Worm (Caenorhabditis elegans) whole organism, late embryonic: ENCODE results near the gene ugt-39.

Experiments
- C08G9.2 ChIP-seq: sonication (generic microtip); optimal IDR thresholded peaks from 2 replicates; lab custom pipeline; 2016; ENCODE audit warnings: mild to moderate bottlenecking, missing genetic modification characterization, moderate library complexity, missing compliant biosample characterization
- C38D4.7 ChIP-seq: fragments of 200-800 bp; sonication (Bioruptor generic); optimal IDR thresholded peaks from 2 replicates; lab custom pipeline; 2018; ENCODE audit warnings: mild to moderate bottlenecking, missing genetic modification characterization, moderate library complexity, missing compliant biosample characterization
- F13H6.1 ChIP-seq: sonication (generic microtip); optimal IDR thresholded peaks from 2 replicates; lab custom pipeline; 2016; ENCODE audit warnings: missing genetic modification characterization, missing compliant biosample characterization
- K02D7.2 ChIP-seq: sonication (generic microtip); optimal IDR thresholded peaks from 2 replicates; lab custom pipeline; 2017; ENCODE audit warnings: mild to moderate bottlenecking, missing genetic modification characterization, missing compliant biosample characterization
- T23F11.4 ChIP-seq: fragments of 200-800 bp; sonication (Bioruptor generic); optimal IDR thresholded peaks from 2 replicates; lab custom pipeline; 2018; ENCODE audit warnings: mild to moderate bottlenecking, missing genetic modification characterization, missing compliant biosample characterization
- Y22D7AL.16 ChIP-seq: sonication (generic microtip); optimal IDR thresholded peaks from 2 replicates; lab custom pipeline; 2016; ENCODE audit warnings: missing genetic modification characterization, missing compliant biosample characterization
- ahr-1 ChIP-seq: sonication (generic microtip); optimal IDR thresholded peaks from 2 replicates; lab custom pipeline; 2016; ENCODE audit warnings: missing genetic modification characterization, missing compliant biosample characterization
- ama-1 ChIP-seq: fragments of 150-350 bp; optimal IDR thresholded peaks from 2 replicates; lab custom pipeline; 2014
- ceh-14 ChIP-seq: sonication (generic microtip); optimal IDR thresholded peaks from 2 replicates; lab custom pipeline; 2016; ENCODE audit warnings: missing genotype, missing genetic modification characterization, missing compliant biosample characterization
- ceh-19 ChIP-seq: fragments of 200-800 bp; sonication (Bioruptor generic); optimal IDR thresholded peaks from 2 replicates; lab custom pipeline; 2018; ENCODE audit warnings: mild to moderate bottlenecking, missing genetic modification characterization, missing compliant biosample characterization
- ceh-22 ChIP-seq: sonication (generic microtip); optimal IDR thresholded peaks from 2 replicates; lab custom pipeline; 2017; ENCODE audit warnings: missing biosample characterization, missing genetic modification characterization
- ceh-34 ChIP-seq: sonication (generic microtip); optimal IDR thresholded peaks from 2 replicates; lab custom pipeline; 2016; ENCODE audit warnings: mild to moderate bottlenecking, missing genetic modification characterization, missing compliant biosample characterization
- ceh-45 ChIP-seq: fragments of 200-800 bp; sonication (Bioruptor generic); IDR thresholded peaks from 2 replicates; pipeline ENCODE4 v1.3.6; 2022; ENCODE audit warnings: missing genetic modification reagents, missing genetic modification characterization, missing compliant biosample characterization
- ceh-9 ChIP-seq: sonication (generic microtip); optimal IDR thresholded peaks from 2 replicates; lab custom pipeline; 2016; ENCODE audit warnings: mild to moderate bottlenecking, missing genetic modification characterization, inconsistent platforms, missing compliant biosample characterization
- che-1 ChIP-seq: sonication (generic microtip); optimal IDR thresholded peaks from 2 replicates; lab custom pipeline; 2016; ENCODE audit warnings: mild to moderate bottlenecking, missing genetic modification characterization, missing compliant biosample characterization
- dve-1 ChIP-seq: sonication (generic microtip); optimal IDR thresholded peaks from 2 replicates; lab custom pipeline; 2017; ENCODE audit warnings: antibody characterized with exemption, mild to moderate bottlenecking, missing genetic modification characterization, missing compliant biosample characterization
- ets-4 ChIP-seq: sonication (generic microtip); optimal IDR thresholded peaks from 2 replicates; lab custom pipeline; 2016; ENCODE audit warnings: missing genetic modification characterization, missing compliant biosample characterization
- eyg-1 ChIP-seq: sonication (generic microtip); optimal IDR thresholded peaks from 2 replicates; lab custom pipeline; 2016; ENCODE audit warnings: missing genotype, missing genetic modification characterization, missing compliant biosample characterization
- fax-1 ChIP-seq: sonication (generic microtip); optimal IDR thresholded peaks from 2 replicates; lab custom pipeline; 2016; ENCODE audit warnings: missing genotype, missing genetic modification characterization, missing compliant biosample characterization
- fkh-6 ChIP-seq: sonication (generic microtip); optimal IDR thresholded peaks from 2 replicates; lab custom pipeline; 2016; ENCODE audit warnings: missing genetic modification characterization, missing compliant biosample characterization
- hlh-13 ChIP-seq: fragments of 200-800 bp; sonication (Bioruptor generic); optimal IDR thresholded peaks from 2 replicates; lab custom pipeline; 2018; ENCODE audit warnings: mild to moderate bottlenecking, missing genetic modification characterization, missing compliant biosample characterization
- hlh-6 ChIP-seq: sonication (generic microtip); optimal IDR thresholded peaks from 2 replicates; lab custom pipeline; 2016; ENCODE audit warnings: missing genotype, missing genetic modification characterization, missing compliant biosample characterization
- lin-11 ChIP-seq: fragments of 200-800 bp; sonication (Bioruptor generic); optimal IDR thresholded peaks from 2 replicates; lab custom pipeline; 2018; ENCODE audit warnings: mild to moderate bottlenecking, missing genetic modification characterization, missing compliant biosample characterization
- madf-2 ChIP-seq: sonication (generic microtip); optimal IDR thresholded peaks from 2 replicates; lab custom pipeline; 2017; ENCODE audit warnings: missing genetic modification characterization, missing compliant biosample characterization
- nfya-1 ChIP-seq: sonication (generic microtip); optimal IDR thresholded peaks from 2 replicates; lab custom pipeline; 2017; ENCODE audit warnings: missing genetic modification characterization, mild to moderate bottlenecking, missing compliant biosample characterization, antibody characterized with exemption, moderate library complexity
- odd-2 ChIP-seq: sonication (generic microtip); optimal IDR thresholded peaks from 2 replicates; lab custom pipeline; 2017; ENCODE audit warnings: antibody characterized with exemption, mild to moderate bottlenecking, missing genetic modification characterization, missing compliant biosample characterization
- pag-3 ChIP-seq: sonication (generic microtip); optimal IDR thresholded peaks from 2 replicates; lab custom pipeline; 2016; ENCODE audit warnings: missing compliant biosample characterization, missing genetic modification characterization, borderline replicate concordance
- pax-1 ChIP-seq: fragments of 150-350 bp; optimal IDR thresholded peaks from 2 replicates; lab custom pipeline; 2014; ENCODE audit warnings: missing biosample characterization, missing genetic modification characterization
- pha-4 ChIP-seq: fragments of 150-350 bp; optimal IDR thresholded peaks from 2 replicates; lab custom pipeline; 2018; ENCODE audit warnings: missing biosample characterization, missing genetic modification reagents, missing genetic modification characterization
- ref-2 ChIP-seq: sonication (generic microtip); optimal IDR thresholded peaks from 2 replicates; lab custom pipeline; 2016; ENCODE audit warnings: missing genetic modification characterization, missing compliant biosample characterization
- sdc-2 ChIP-seq: sonication (generic microtip); optimal IDR thresholded peaks from 2 replicates; lab custom pipeline; 2016; ENCODE audit warnings: missing genotype, missing genetic modification characterization, missing compliant biosample characterization
- tbx-2 ChIP-seq: sonication (generic microtip); optimal IDR thresholded peaks from 2 replicates; lab custom pipeline; 2016; ENCODE audit warnings: missing genetic modification characterization, missing compliant biosample characterization
- ttx-3 ChIP-seq: sonication (generic microtip); optimal IDR thresholded peaks from 2 replicates; lab custom pipeline; 2016; ENCODE audit warnings: missing genetic modification reagents, missing genetic modification characterization, missing compliant biosample characterization
- zip-5 ChIP-seq: sonication (generic microtip); optimal IDR thresholded peaks from 2 replicates; lab custom pipeline; 2016; ENCODE audit warnings: missing genetic modification characterization, missing compliant biosample characterization

The ugt-39 gene

DNA sequence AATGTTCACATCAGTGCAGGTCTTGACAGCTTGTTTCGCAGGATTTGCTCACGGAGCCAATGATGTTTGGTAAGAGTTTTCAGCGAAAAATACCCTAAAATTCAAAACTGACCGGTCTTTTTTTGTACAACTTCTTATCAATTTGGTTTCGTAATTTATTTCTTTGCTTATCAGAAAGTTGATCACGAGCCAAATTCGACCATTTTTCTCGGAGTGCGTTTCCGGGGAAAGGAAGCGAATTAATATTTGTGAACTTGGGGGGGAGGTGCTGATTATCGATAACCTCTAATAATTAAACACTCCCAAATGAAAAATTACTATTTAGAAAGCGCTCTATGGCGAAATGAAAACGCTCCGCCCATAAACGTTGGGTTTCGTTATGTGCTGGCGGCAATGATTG lies 29.7 kb downstream of the ugt-39 start:
- no peak for TF ChIP-seq F13H6.1 (tag; lab: Kevin White, UChicago)
- TF ChIP-seq hlh-6 (tag; lab: Kevin White, UChicago): no peak
- no peak for TF ChIP-seq che-1 (tag; lab: Kevin White, UChicago)

DNA sequence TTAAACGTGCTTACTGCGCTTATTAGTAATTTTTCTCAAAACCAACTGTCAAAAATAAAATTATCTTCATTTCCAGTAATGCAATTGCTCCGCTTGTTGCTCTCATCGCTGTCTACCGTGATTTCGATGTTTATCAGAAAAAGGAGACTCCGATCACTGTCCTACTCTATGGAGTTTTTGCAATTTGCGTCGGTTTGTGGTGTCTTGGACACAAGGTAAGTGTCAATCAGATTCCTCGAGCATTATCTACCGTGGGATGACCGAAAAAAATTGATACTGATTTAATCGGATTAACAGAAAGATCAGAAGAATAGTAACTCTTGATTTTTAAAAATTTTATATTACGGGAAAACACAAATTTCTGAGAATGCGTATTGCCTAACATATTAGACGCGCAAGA lies 30.4 kb downstream of the ugt-39 start:
- TF ChIP-seq ceh-45 (GFP tag; lab: Robert Waterston, UW): no peak

DNA sequence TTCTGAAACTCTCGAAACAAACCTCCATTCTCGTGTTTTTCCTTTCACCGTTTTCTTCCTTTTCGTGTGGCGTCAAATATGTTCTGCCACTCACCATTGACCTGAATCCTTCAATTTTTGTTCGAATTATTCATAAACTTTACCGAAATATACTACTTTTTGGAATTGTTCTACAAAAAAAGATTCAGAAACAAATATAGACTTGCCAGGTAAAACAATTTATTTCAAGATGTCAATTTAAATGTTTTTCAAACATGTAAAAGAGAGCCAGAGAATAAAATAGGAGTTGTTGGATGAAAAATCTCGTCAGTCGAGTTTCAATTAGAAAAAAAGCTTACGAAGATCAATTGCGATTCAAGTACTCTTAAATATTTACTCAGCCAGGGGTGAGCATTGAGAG lies 36.6 kb downstream of the ugt-39 start, which contains the start of gene F09G2.8:
F09G2.8 (minus strand) TSS at position 101 of the 400 bp plus-strand sequence.
- TF ChIP-seq C08G9.2 (tag; lab: Kevin White, UChicago) (no peak), pha-4 (tag; lab: Kevin White, UChicago) (no peak), pag-3 (tag; lab: Kevin White, UChicago) (no peak), T23F11.4 (no peak), eyg-1 (tag; lab: Kevin White, UChicago) (no peak), ttx-3 (tag; lab: Kevin White, UChicago) (no peak), nfya-1 (no peak), ceh-34 (tag; lab: Kevin White, UChicago) (no peak), odd-2 (tag; lab: Kevin White, UChicago) (no peak), C38D4.7 (GFP tag; lab: Kevin White, UChicago) (no peak), K02D7.2 (no peak), ref-2 (no peak), Y22D7AL.16 (tag; lab: Kevin White, UChicago) (no peak), ahr-1 (tag; lab: Kevin White, UChicago) (no peak), che-1 (tag; lab: Kevin White, UChicago) (no peak), dve-1 (no peak), ceh-45 (GFP tag; lab: Robert Waterston, UW) (no peak), ceh-19 (GFP tag; lab: Kevin White, UChicago) (no peak), hlh-13 (GFP tag; lab: Kevin White, UChicago) (no peak), sdc-2 (tag; lab: Kevin White, UChicago) (no peak)

DNA sequence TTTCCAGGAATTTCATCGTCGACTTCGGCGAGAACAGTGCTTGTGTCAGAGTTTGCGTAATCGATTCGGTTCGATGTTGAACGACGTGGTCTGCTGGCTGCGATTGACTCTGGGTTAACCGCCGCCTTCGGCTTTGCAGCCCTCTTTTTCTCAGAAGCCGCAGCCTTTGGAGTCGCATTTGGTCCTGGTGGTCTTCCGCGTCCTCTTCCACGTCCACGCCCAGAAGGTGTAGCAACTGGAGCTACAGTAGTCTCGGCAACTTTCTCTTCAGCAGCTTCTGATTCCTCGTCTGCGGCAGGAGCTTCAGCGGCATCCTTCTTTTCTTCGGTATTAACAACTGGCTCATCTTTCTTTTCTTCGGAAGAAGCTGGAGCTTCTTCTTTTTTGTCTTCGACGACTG lies 37.9 kb downstream of the ugt-39 start:
- TF ChIP-seq ahr-1 (tag; lab: Kevin White, UChicago) (no peak), che-1 (tag; lab: Kevin White, UChicago) (no peak), tbx-2 (tag; lab: Kevin White, UChicago) (no peak), ama-1 (lab: Kevin White, UChicago) (no peak), lin-11 (tag; lab: Kevin White, UChicago) (no peak), fkh-6 (no peak), zip-5 (no peak), pax-1 (tag; lab: Kevin White, UChicago) (no peak)

DNA sequence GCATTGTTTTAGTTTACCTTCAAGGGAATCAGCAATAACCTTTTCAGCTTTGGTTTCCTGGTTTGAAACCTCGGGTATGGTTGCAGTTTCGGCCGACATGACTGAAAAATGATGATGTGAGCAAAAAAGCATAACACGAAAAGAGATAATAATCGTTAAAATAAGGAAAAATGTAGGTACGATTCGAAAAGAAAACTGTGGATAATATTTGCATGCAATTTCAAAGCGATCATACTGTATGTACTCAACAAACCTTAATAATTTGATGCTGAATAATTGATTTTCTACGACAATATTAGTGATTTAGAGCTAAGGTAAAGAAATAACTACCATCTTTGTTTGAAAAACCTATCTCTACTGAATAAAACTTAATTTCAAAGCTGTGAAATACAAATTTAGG lies 39.1 kb downstream of the ugt-39 start, which contains the start of gene attf-2:
attf-2 (minus strand) TSS at position 101 of the 400 bp plus-strand sequence.
- TF ChIP-seq T23F11.4 (no peak), ceh-22 (no peak), lin-11 (tag; lab: Kevin White, UChicago) (no peak), ceh-9 (tag; lab: Kevin White, UChicago) (no peak), ttx-3 (tag; lab: Kevin White, UChicago) (no peak), madf-2 (tag; lab: Kevin White, UChicago) (no peak), fax-1 (no peak), ceh-14 (tag; lab: Kevin White, UChicago) (no peak), ceh-19 (GFP tag; lab: Kevin White, UChicago) (no peak), ets-4 (tag; lab: Kevin White, UChicago) (no peak), sdc-2 (tag; lab: Kevin White, UChicago) (no peak)
